Worm (Caenorhabditis elegans) whole organism, L3 larva: ENCODE data around the gene W05B10.4.

ENCODE experiments used
- R02D3.7 ChIP-seq: fragments of 150-350 bp; optimal IDR thresholded peaks from 2 replicates; lab custom pipeline; 2014; ENCODE audit warnings: missing biosample characterization, missing genetic modification characterization
- aly-2 ChIP-seq: fragments of 150-350 bp; optimal IDR thresholded peaks from 2 replicates; lab custom pipeline; 2014; ENCODE audit warnings: missing biosample characterization, missing genetic modification characterization
- ama-1 ChIP-seq: fragments of 150-350 bp; optimal IDR thresholded peaks from 2 replicates; lab custom pipeline; 2018
- ceh-16 ChIP-seq: sonication (generic microtip); optimal IDR thresholded peaks from 2 replicates; lab custom pipeline; 2017; ENCODE audit warnings: missing biosample characterization, missing genetic modification characterization
- ceh-28 ChIP-seq: fragments of 150-350 bp; optimal IDR thresholded peaks from 2 replicates; lab custom pipeline; 2014; ENCODE audit warnings: missing biosample characterization, missing genetic modification reagents, missing genetic modification characterization
- ceh-82 ChIP-seq: fragments of 150-350 bp; optimal IDR thresholded peaks from 2 replicates; lab custom pipeline; 2014; ENCODE audit warnings: missing biosample characterization, missing genetic modification characterization
- ceh-9 ChIP-seq: sonication (generic microtip); optimal IDR thresholded peaks from 2 replicates; lab custom pipeline; 2018; ENCODE audit warnings: missing biosample characterization, missing genetic modification characterization
- daf-12 ChIP-seq: fragments of 150-350 bp; optimal IDR thresholded peaks from 2 replicates; lab custom pipeline; 2014; ENCODE audit warnings: missing biosample characterization, missing genetic modification reagents, missing genetic modification characterization
- egl-27 ChIP-seq: sonication (generic microtip); optimal IDR thresholded peaks from 4 replicates; lab custom pipeline; 2017; ENCODE audit warnings: missing biosample characterization, missing genetic modification reagents, missing genetic modification characterization
- elt-1 ChIP-seq: fragments of 150-350 bp; optimal IDR thresholded peaks from 2 replicates; lab custom pipeline; 2014; ENCODE audit warnings: missing biosample characterization, missing genetic modification characterization
- elt-2 ChIP-seq: sonication (generic microtip); optimal IDR thresholded peaks from 2 replicates; lab custom pipeline; 2016; ENCODE audit warnings: missing genetic modification reagents, mild to moderate bottlenecking, missing genetic modification characterization, missing compliant biosample characterization
- elt-3 ChIP-seq, 3 experiments: fragments of 150-350 bp in 1 of 3; sonication (generic microtip) in 2 of 3; optimal IDR thresholded peaks; 2 replicates in 2 of 3; 4 replicates in 1 of 3; lab custom pipeline; 2014 to 2017; ENCODE audit warnings: missing biosample characterization in 3 of 3, missing genetic modification characterization in 3 of 3
- eor-1 ChIP-seq, 2 experiments: fragments of 150-350 bp; optimal IDR thresholded peaks; 2 replicates each; lab custom pipeline; 2014 to 2018; ENCODE audit warnings: missing biosample characterization in 2 of 2, missing genetic modification characterization in 2 of 2
- fos-1 ChIP-seq: fragments of 150-350 bp; optimal IDR thresholded peaks from 2 replicates; lab custom pipeline; 2014; ENCODE audit warnings: missing biosample characterization, missing genetic modification characterization
- hmg-11 ChIP-seq: sonication (generic microtip); optimal IDR thresholded peaks from 2 replicates; lab custom pipeline; 2016; ENCODE audit warnings: missing genetic modification characterization, missing compliant biosample characterization
- lin-15B ChIP-seq: fragments of 150-350 bp; optimal IDR thresholded peaks from 2 replicates; lab custom pipeline; 2014; ENCODE audit warnings: missing biosample characterization, missing genetic modification characterization
- lsy-12 ChIP-seq: sonication (generic microtip); optimal IDR thresholded peaks from 2 replicates; lab custom pipeline; 2016; ENCODE audit warnings: mild to moderate bottlenecking, missing genetic modification characterization, missing compliant biosample characterization
- mdl-1 ChIP-seq: fragments of 150-350 bp; optimal IDR thresholded peaks from 2 replicates; lab custom pipeline; 2014; ENCODE audit warnings: missing biosample characterization, missing genetic modification characterization
- nfya-1 ChIP-seq: sonication (generic microtip); optimal IDR thresholded peaks from 2 replicates; lab custom pipeline; 2017; ENCODE audit warnings: missing genetic modification characterization, mild to moderate bottlenecking, missing compliant biosample characterization, antibody characterized with exemption, moderate library complexity; ENCODE audit not compliant: insufficient read depth
- nhr-11 ChIP-seq: fragments of 150-350 bp; optimal IDR thresholded peaks from 2 replicates; lab custom pipeline; 2014; ENCODE audit warnings: missing biosample characterization, missing genetic modification characterization
- nhr-12 ChIP-seq: fragments of 150-350 bp; optimal IDR thresholded peaks from 2 replicates; lab custom pipeline; 2014; ENCODE audit warnings: missing biosample characterization, missing genetic modification characterization
- nhr-23 ChIP-seq: fragments of 150-350 bp; optimal IDR thresholded peaks from 2 replicates; lab custom pipeline; 2014; ENCODE audit warnings: missing biosample characterization, missing genetic modification reagents, missing genetic modification characterization
- nhr-237 ChIP-seq: fragments of 150-350 bp; optimal IDR thresholded peaks from 2 replicates; lab custom pipeline; 2014; ENCODE audit warnings: missing biosample characterization, missing genetic modification characterization
- nhr-25 ChIP-seq: sonication (generic microtip); optimal IDR thresholded peaks from 2 replicates; lab custom pipeline; 2017; ENCODE audit warnings: missing biosample characterization, missing genetic modification characterization
- nhr-28 ChIP-seq: fragments of 150-350 bp; optimal IDR thresholded peaks from 2 replicates; lab custom pipeline; 2014; ENCODE audit warnings: missing biosample characterization, missing genetic modification characterization
- nhr-43 ChIP-seq: sonication (generic microtip); optimal IDR thresholded peaks from 2 replicates; lab custom pipeline; 2016; ENCODE audit warnings: mild to moderate bottlenecking, missing genetic modification characterization, missing compliant biosample characterization; ENCODE audit not compliant: poor library complexity, severe bottlenecking
- nhr-67 ChIP-seq: fragments of 150-350 bp; optimal IDR thresholded peaks from 2 replicates; lab custom pipeline; 2014; ENCODE audit warnings: missing biosample characterization, missing genetic modification characterization
- nhr-76 ChIP-seq: fragments of 150-350 bp; sonication (generic microtip); optimal IDR thresholded peaks from 5 replicates; lab custom pipeline; 2014; ENCODE audit warnings: missing biosample characterization, missing genetic modification characterization
- nhr-77 ChIP-seq: fragments of 150-350 bp; optimal IDR thresholded peaks from 2 replicates; lab custom pipeline; 2014; ENCODE audit warnings: missing biosample characterization, missing genetic modification characterization
- pha-4 ChIP-seq: fragments of 150-350 bp; optimal IDR thresholded peaks from 2 replicates; lab custom pipeline; 2014; ENCODE audit warnings: missing biosample characterization, missing genetic modification reagents, missing genetic modification characterization
- pqm-1 ChIP-seq: fragments of 150-350 bp; optimal IDR thresholded peaks from 2 replicates; lab custom pipeline; 2017; ENCODE audit warnings: missing biosample characterization, missing genetic modification characterization, inconsistent platforms
- sea-2 ChIP-seq: fragments of 150-350 bp; sonication (generic microtip); optimal IDR thresholded peaks from 4 replicates; lab custom pipeline; 2014; ENCODE audit warnings: missing biosample characterization, missing genetic modification reagents, missing genetic modification characterization
- skn-1 ChIP-seq: fragments of 150-350 bp; optimal IDR thresholded peaks from 2 replicates; lab custom pipeline; 2014; ENCODE audit warnings: missing biosample characterization, missing genetic modification characterization
- snpc-4 ChIP-seq: fragments of 150-350 bp; optimal IDR thresholded peaks from 2 replicates; lab custom pipeline; 2014; ENCODE audit warnings: missing biosample characterization, missing genetic modification characterization
- unc-39 ChIP-seq: sonication (generic microtip); optimal IDR thresholded peaks from 4 replicates; lab custom pipeline; 2017; ENCODE audit warnings: missing biosample characterization, missing genetic modification characterization
- unc-62 ChIP-seq: fragments of 150-350 bp; sonication (generic microtip); optimal IDR thresholded peaks from 4 replicates; lab custom pipeline; 2014; ENCODE audit warnings: missing biosample characterization, missing genetic modification reagents, missing genetic modification characterization
- ztf-4 ChIP-seq: fragments of 150-350 bp; optimal IDR thresholded peaks from 2 replicates; lab custom pipeline; 2014; ENCODE audit warnings: missing biosample characterization, missing genetic modification characterization

W05B10.4 gene

DNA sequence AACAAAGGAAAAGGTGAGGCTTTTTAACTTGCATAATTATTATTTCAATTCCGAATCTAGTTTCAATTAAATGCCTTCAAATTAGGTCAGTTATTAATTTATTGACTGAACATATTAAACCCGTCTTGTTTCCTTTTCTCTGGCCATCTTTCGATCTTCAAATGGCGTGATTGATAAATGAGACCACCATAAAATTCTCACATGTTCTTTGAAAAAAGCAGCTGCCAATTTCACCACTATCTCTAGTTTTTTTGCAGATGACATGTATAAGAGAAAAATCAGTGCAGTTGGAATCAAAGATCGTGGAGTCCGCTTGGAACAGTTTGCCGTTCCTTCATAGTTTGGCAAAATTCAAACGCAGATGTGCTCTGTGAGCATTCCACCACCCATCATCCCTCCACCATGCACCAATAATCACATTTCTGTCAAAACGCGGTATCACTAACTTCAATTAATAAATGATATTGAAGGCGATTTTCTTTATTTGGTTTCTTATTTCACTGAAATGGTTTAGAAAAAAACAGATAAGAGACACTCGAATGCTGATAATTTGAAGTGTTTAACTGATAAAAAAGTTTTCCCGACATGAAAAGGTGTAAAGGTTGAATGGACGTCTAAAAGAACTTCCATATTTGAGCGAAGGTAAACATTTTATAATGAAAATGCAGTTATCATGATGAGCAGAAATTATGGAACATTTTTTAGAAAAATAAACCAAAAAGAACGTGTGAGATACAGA lies 30.1 kb upstream of the W05B10.4 start:
- TF ChIP-seq aly-2 (tag; lab: Kevin White, UChicago): no peak
- TF ChIP-seq lsy-12: no peak
- TF ChIP-seq nhr-28 (tag; lab: Kevin White, UChicago): no peak
- TF ChIP-seq nhr-43 (tag; lab: Kevin White, UChicago): peak; percentile 54
- TF ChIP-seq elt-2 (tag; lab: Kevin White, UChicago): peak; percentile 92
- TF ChIP-seq unc-62 (GFP tag; lab: Kevin White, UChicago): no peak
- TF ChIP-seq pqm-1: peak; percentile 72
- no peak for TF ChIP-seq R02D3.7 (tag; lab: Kevin White, UChicago)
- TF ChIP-seq ceh-9 (tag; lab: Kevin White, UChicago): no peak
- TF ChIP-seq skn-1: no peak
- TF ChIP-seq pha-4 (tag; lab: Kevin White, UChicago): peak; percentile 40
- TF ChIP-seq nhr-23: peak; percentile 16

DNA sequence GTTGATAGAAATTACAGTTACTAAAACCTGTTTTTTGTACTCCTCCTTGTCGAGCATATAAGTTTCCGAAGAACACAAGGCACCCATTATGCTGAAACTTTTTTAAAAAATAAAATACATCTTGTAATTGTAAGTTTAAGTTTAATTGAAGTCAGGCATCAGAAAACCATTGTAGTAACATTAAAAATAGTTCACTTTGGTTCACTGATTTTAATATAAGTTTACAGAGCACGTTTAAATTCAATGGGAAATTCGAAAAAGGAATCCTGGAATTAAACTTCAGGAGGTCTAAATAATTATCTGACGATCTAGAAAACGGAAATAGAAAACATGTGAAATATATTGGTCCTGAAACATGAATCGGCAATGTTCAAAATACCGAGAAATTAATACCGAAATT lies 27.6 kb upstream of the W05B10.4 start, which contains the start of gene gpa-8:
gpa-8 (minus strand) TSS at position 101 of the 400 bp plus-strand sequence.
- TF ChIP-seq pqm-1: no peak
- no peak for TF ChIP-seq unc-62 (GFP tag; lab: Kevin White, UChicago)
- TF ChIP-seq nhr-76: no peak
- TF ChIP-seq lin-15B (tag; lab: Kevin White, UChicago): no peak
- TF ChIP-seq egl-27: no peak
- TF ChIP-seq nhr-67 (tag; lab: Kevin White, UChicago): no peak
- no peak for TF ChIP-seq elt-3 (tag; optimal IDR thresholded peaks at IDR 0.05; lab: Kevin White, UChicago)
- TF ChIP-seq ceh-28: no peak
- TF ChIP-seq sea-2 (GFP tag; lab: Kevin White, UChicago): no peak
- no peak for TF ChIP-seq nhr-11 (tag; lab: Kevin White, UChicago)
- TF ChIP-seq nhr-77: no peak
- no peak for TF ChIP-seq ztf-4
- TF ChIP-seq elt-1 (tag; lab: Kevin White, UChicago): no peak
- no peak for TF ChIP-seq nhr-28 (tag; lab: Kevin White, UChicago)
- TF ChIP-seq eor-1 (tag; optimal IDR thresholded peaks at IDR 0.05; lab: Kevin White, UChicago): no peak
- no peak for TF ChIP-seq hmg-11
- TF ChIP-seq ceh-9 (tag; lab: Kevin White, UChicago): no peak
- TF ChIP-seq, all 47 proteins: peak for 0

DNA sequence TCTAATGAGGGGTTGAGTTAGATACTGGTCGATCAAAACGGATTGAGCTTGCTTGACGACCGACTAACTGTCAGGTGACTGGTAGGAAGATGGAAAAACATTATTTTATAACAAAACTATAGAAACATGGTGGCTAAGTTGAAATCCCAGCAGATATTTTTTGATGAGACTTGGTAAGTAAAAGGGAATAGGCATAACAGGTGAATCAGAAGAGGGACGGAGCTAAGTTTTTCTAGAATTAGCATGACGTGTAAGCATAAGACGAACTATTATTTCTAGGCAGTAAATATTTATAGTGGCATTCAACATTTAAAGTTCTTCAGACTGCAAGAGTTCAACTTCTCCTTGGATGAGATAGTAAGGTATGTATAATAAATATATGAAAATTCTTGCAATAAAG lies 23.5 kb upstream of the W05B10.4 start, which contains the start of gene F56H9.8:
F56H9.8 (plus strand) TSS at position 301 of the 400 bp plus-strand sequence.
- TF ChIP-seq ceh-82 (no peak), fos-1 (tag; lab: Kevin White, UChicago) (no peak), hmg-11 (no peak), nfya-1 (tag; lab: Kevin White, UChicago) (no peak), ceh-16 (tag; lab: Kevin White, UChicago) (no peak), lin-15B (tag; lab: Kevin White, UChicago) (no peak), skn-1 (no peak), daf-12 (tag; lab: Kevin White, UChicago) (no peak), ztf-4 (no peak), aly-2 (tag; lab: Kevin White, UChicago) (no peak), egl-27 (no peak), nhr-237 (tag; lab: Kevin White, UChicago) (no peak), nhr-12 (tag; lab: Kevin White, UChicago) (no peak), pqm-1 (no peak), lsy-12 (no peak), nhr-76 (no peak), R02D3.7 (tag; lab: Kevin White, UChicago) (no peak), unc-39 (tag; lab: Kevin White, UChicago) (no peak), mdl-1 (tag; lab: Kevin White, UChicago) (no peak)

DNA sequence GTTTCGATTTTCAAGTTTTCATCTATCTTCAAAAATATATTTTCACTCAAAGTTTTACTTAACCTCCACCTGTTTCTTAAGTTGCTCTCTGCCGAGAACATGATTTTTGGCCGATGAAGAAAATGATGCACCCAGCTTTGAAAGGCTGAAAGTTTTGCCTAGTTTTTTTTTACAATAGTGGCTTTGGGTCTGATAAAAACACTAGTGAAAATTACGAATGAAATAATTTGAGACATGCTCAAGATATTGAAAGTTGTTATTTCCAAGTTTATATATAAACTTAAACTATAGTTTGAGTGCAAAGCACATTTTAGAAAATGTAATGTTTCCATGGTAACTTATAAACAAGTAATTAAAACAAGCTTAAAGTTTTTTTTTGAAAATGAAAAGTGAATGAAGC lies 18.8 kb upstream of the W05B10.4 start, which contains the start of gene gpa-9:
gpa-9 (minus strand) TSS at position 101 of the 400 bp plus-strand sequence.
- TF ChIP-seq pha-4 (tag; lab: Kevin White, UChicago): no peak
- TF ChIP-seq nhr-23: no peak
- no peak for TF ChIP-seq ama-1 (lab: Kevin White, UChicago)
- no peak for TF ChIP-seq pqm-1
- TF ChIP-seq elt-2 (tag; lab: Kevin White, UChicago): no peak
- TF ChIP-seq nhr-76: no peak
- TF ChIP-seq nhr-28 (tag; lab: Kevin White, UChicago): no peak
- no peak for TF ChIP-seq nhr-77
- TF ChIP-seq snpc-4: no peak
- TF ChIP-seq nhr-25: no peak
